Worm (Caenorhabditis elegans) whole organism, late embryonic: ENCODE measurements around the gene cyp-13A4.

Source experiments
- ceh-31 ChIP-seq: sonication (generic microtip); optimal IDR thresholded peaks from 2 replicates; lab custom pipeline; 2016; ENCODE audit warnings: missing genetic modification characterization, missing compliant biosample characterization
- fkh-10 ChIP-seq: fragments of 150-350 bp; optimal IDR thresholded peaks from 2 replicates; lab custom pipeline; 2014; ENCODE audit warnings: missing biosample characterization, missing genetic modification reagents, missing genetic modification characterization
- nhr-232 ChIP-seq: sonication (generic microtip); optimal IDR thresholded peaks from 2 replicates; lab custom pipeline; 2016; ENCODE audit warnings: missing genetic modification characterization, missing compliant biosample characterization
- pha-2 ChIP-seq: sonication (generic microtip); optimal IDR thresholded peaks from 2 replicates; lab custom pipeline; 2017; ENCODE audit warnings: mild to moderate bottlenecking, missing genetic modification characterization, missing compliant biosample characterization
- pqm-1 ChIP-seq: sonication (generic microtip); optimal IDR thresholded peaks from 2 replicates; lab custom pipeline; 2016; ENCODE audit warnings: missing genetic modification characterization, missing compliant biosample characterization

ce11 chrII:9829108-9829507, 31.6 kb upstream of the cyp-13A4 start, which contains the start of gene ZK938.1:
- TF ChIP-seq fkh-10 (GFP tag; lab: Kevin White, UChicago) (no peak), pha-2 (tag; lab: Kevin White, UChicago) (no peak), ceh-31 (tag; lab: Kevin White, UChicago) (no peak), nhr-232 (tag; lab: Kevin White, UChicago) (no peak), pqm-1 (tag; lab: Kevin White, UChicago) (no peak)
